Fruit fly (Drosophila melanogaster): ENCODE measurements around the gene CG13631.
A peak's percentile ranks its signal among the peaks of the same experiment; 100 is the strongest.

Gene CG13631

dm6 chr3R:24787734-24788133 is 18.6 kb downstream of the CG13631 start, which contains the start of gene Ets96B:
Gene Ets96B (plus strand): TSS chr3R:24788054.
- TF ChIP-seq CG15710 (tag; optimal IDR thresholded peaks at IDR 0.05) (no peak), CG32121 (GFP tag; IDR thresholded peaks at IDR 0.05) (no peak), CG17806 (tag; optimal IDR thresholded peaks at IDR 0.05) (no peak), Snoo (tag; optimal IDR thresholded peaks at IDR 0.05) (no peak), fd96Ca (GFP tag; IDR thresholded peaks at IDR 0.05) (no peak), rn (GFP tag; IDR thresholded peaks at IDR 0.05) (no peak), gl (tag; optimal IDR thresholded peaks at IDR 0.05) (no peak), Ets98B (GFP tag; IDR thresholded peaks at IDR 0.05) (no peak), CG4496 (GFP tag; IDR thresholded peaks at IDR 0.05) (no peak), D1 (tag; optimal IDR thresholded peaks at IDR 0.05) (no peak), EcR (GFP tag; optimal IDR thresholded peaks at IDR 0.05) (no peak), CG13204 (GFP tag; optimal IDR thresholded peaks at IDR 0.05) (no peak)

DNA sequence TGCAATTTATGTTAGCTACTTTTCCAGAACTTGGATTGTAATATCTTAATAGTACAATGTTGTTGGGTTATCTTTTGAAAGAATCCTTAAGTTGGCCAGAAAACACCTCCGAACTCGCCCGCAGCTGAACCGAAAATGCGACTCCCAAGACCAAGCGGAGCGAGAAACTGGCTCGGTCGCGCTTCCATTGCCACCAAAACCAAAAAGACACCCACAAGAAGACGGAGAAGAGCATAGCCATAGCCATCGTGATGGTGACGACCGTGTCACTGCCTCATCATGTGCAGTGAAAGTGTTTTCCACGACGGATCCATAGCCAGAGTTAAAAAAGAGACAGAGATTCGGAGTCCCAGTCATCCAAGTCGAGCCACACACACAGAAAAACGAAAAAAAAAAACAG is 20.9 kb downstream of the CG13631 start, which contains the start of gene CG13634:
CG13634 (minus strand) TSS at position 101 of the 400 bp plus-strand sequence.
- no peak for TF ChIP-seq Snoo (tag; optimal IDR thresholded peaks at IDR 0.05)
- TF ChIP-seq EcR (GFP tag; optimal IDR thresholded peaks at IDR 0.05), result no peak
- no peak for TF ChIP-seq CG8159 (tag; optimal IDR thresholded peaks at IDR 0.05)
- TF ChIP-seq CG4496 (GFP tag; IDR thresholded peaks at IDR 0.05), result no peak
- no peak for TF ChIP-seq CG10348 (GFP tag; IDR thresholded peaks at IDR 0.05)
- no peak for TF ChIP-seq CG9948 (tag; optimal IDR thresholded peaks at IDR 0.05)
- no peak for TF ChIP-seq D1 (tag; optimal IDR thresholded peaks at IDR 0.05)
- TF ChIP-seq Pif1B (GFP tag; optimal IDR thresholded peaks at IDR 0.05), result no peak
- no peak for TF ChIP-seq Ets98B (GFP tag; IDR thresholded peaks at IDR 0.05)
- no peak for TF ChIP-seq CG8301 (tag; optimal IDR thresholded peaks at IDR 0.05)
- TF ChIP-seq CG13204 (GFP tag; optimal IDR thresholded peaks at IDR 0.05), result no peak
- no peak for TF ChIP-seq CG32121 (GFP tag; IDR thresholded peaks at IDR 0.05)

DNA sequence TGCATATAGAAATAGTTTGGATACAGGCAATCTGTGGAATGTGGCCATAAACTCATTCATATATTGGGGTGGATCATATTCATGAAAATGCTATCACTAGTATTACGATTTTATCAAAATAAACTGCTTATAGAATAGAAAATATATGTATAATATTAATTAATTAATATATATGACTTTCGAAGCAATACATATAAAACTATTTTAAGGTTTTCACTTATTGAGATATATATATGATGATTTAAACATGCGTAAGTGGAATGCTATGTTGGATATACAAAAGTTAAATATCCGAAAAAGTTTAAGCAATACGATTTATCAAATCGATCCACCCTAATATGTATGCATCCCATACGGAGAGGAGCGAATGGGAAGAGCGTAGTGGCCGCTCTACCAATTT is 29.4 kb downstream of the CG13631 start:
- TF ChIP-seq CG4496 (GFP tag; IDR thresholded peaks at IDR 0.05), result 0 out of 3 replicates have a peak, but pooled peaks have one; percentile 24
- TF ChIP-seq CG17806 (tag; optimal IDR thresholded peaks at IDR 0.05), result no peak
- TF ChIP-seq rn (GFP tag; IDR thresholded peaks at IDR 0.05), result no peak

- TF ChIP-seq CG17806 (tag; optimal IDR thresholded peaks at IDR 0.05) (no peak), EcR (GFP tag; optimal IDR thresholded peaks at IDR 0.05) (no peak), CG13204 (GFP tag; optimal IDR thresholded peaks at IDR 0.05) (no peak), CG8159 (tag; optimal IDR thresholded peaks at IDR 0.05) (no peak), CG34367 (tag; optimal IDR thresholded peaks at IDR 0.05) (no peak), rn (GFP tag; IDR thresholded peaks at IDR 0.05) (no peak), gl (tag; optimal IDR thresholded peaks at IDR 0.05) (no peak), Ets98B (GFP tag; IDR thresholded peaks at IDR 0.05) (no peak), Pif1B (GFP tag; optimal IDR thresholded peaks at IDR 0.05) (no peak), D1 (tag; optimal IDR thresholded peaks at IDR 0.05) (no peak), CG8301 (tag; optimal IDR thresholded peaks at IDR 0.05) (no peak), Snoo (tag; optimal IDR thresholded peaks at IDR 0.05) (no peak), CG10348 (GFP tag; IDR thresholded peaks at IDR 0.05) (no peak), CG4496 (GFP tag; IDR thresholded peaks at IDR 0.05) (no peak), fd96Ca (GFP tag; IDR thresholded peaks at IDR 0.05) (no peak), CG14655 (GFP tag; optimal IDR thresholded peaks at IDR 0.05) (no peak), CG32121 (GFP tag; IDR thresholded peaks at IDR 0.05) (no peak), Pif1A (GFP tag; optimal IDR thresholded peaks at IDR 0.05) (no peak), CG15710 (tag; optimal IDR thresholded peaks at IDR 0.05) (no peak)
Measured at dm6 chr3R:24799503-24799902, 30.4 kb downstream of the CG13631 start, which contains the start of gene Ude. Gene Ude (minus strand): TSS chr3R:24799668.

DNA sequence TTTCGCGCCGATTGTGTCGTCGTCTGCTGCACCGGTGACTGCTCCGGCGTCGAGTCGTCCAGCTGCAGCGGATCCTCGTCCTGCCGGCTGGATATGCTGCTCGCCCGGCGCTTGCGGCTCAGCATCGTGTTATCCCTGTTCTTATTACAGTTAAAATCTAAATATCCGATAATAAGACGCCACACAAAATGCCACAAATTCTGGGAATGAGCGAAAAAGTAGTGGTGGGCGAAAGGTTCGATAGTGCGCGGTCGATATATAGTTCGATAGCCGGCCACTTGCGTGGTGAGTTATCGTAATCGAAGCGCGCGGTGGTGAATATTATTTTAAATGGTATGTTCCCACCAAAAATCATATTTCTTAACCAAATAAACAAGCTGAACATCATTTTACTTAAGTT is 35.9 kb downstream of the CG13631 start, which contains the start of gene polybromo:
polybromo (minus strand) TSS at position 212 of the 400 bp plus-strand sequence.
- no peak for TF ChIP-seq CG17806 (tag; optimal IDR thresholded peaks at IDR 0.05)
- no peak for TF ChIP-seq EcR (GFP tag; optimal IDR thresholded peaks at IDR 0.05)
- no peak for TF ChIP-seq D1 (tag; optimal IDR thresholded peaks at IDR 0.05)
- TF ChIP-seq CG10348 (GFP tag; IDR thresholded peaks at IDR 0.05), result no peak
- no peak for TF ChIP-seq rn (GFP tag; IDR thresholded peaks at IDR 0.05)
- no peak for TF ChIP-seq CG12605 (GFP tag; IDR thresholded peaks at IDR 0.05)
- no peak for TF ChIP-seq Ets98B (GFP tag; IDR thresholded peaks at IDR 0.05)
- no peak for TF ChIP-seq CG4496 (GFP tag; IDR thresholded peaks at IDR 0.05)

DNA sequence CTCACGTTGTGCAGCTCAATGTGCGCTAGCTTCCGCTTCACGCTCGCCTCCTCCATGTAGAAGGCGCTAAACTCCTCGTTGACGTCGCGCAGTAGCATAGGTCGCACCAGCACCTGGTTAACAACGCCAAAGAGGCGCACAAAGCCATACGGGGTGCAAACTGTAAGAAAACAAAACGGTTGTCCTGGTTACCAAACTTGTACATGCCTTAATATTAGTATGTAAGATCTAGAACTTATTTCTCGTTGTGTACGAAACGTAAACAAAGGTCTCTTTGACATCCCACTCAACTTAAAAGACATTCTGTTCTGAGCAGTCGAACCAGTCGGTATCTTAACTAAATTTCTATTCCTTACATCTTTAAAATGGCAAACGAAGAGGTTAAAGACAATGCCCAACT is 38.2 kb downstream of the CG13631 start, which contains the start of gene CG6980:
CG6980 (plus strand) TSS at position 301 of the 400 bp plus-strand sequence.
- TF ChIP-seq CG8159 (tag; optimal IDR thresholded peaks at IDR 0.05), result no peak
- TF ChIP-seq CG34367 (tag; optimal IDR thresholded peaks at IDR 0.05), result no peak
- no peak for TF ChIP-seq CG32121 (GFP tag; IDR thresholded peaks at IDR 0.05)
- TF ChIP-seq Pif1B (GFP tag; optimal IDR thresholded peaks at IDR 0.05), result no peak
- no peak for TF ChIP-seq CG9948 (tag; optimal IDR thresholded peaks at IDR 0.05)
- no peak for TF ChIP-seq CG14655 (GFP tag; optimal IDR thresholded peaks at IDR 0.05)
- TF ChIP-seq Pif1A (GFP tag; optimal IDR thresholded peaks at IDR 0.05), result no peak
- TF ChIP-seq CG17806 (tag; optimal IDR thresholded peaks at IDR 0.05), result no peak
- TF ChIP-seq EcR (GFP tag; optimal IDR thresholded peaks at IDR 0.05), result no peak
- TF ChIP-seq Snoo (tag; optimal IDR thresholded peaks at IDR 0.05), result no peak
- TF ChIP-seq CG10348 (GFP tag; IDR thresholded peaks at IDR 0.05), result no peak
- no peak for TF ChIP-seq rn (GFP tag; IDR thresholded peaks at IDR 0.05)
- no peak for TF ChIP-seq gl (tag; optimal IDR thresholded peaks at IDR 0.05)
- no peak for TF ChIP-seq D1 (tag; optimal IDR thresholded peaks at IDR 0.05)
- TF ChIP-seq CG13204 (GFP tag; optimal IDR thresholded peaks at IDR 0.05), result no peak
- TF ChIP-seq CG12605 (GFP tag; IDR thresholded peaks at IDR 0.05), result no peak
- no peak for TF ChIP-seq fd96Ca (GFP tag; IDR thresholded peaks at IDR 0.05)
- no peak for TF ChIP-seq CG15710 (tag; optimal IDR thresholded peaks at IDR 0.05)
- no peak for TF ChIP-seq CG4496 (GFP tag; IDR thresholded peaks at IDR 0.05)
